Fruit fly (Drosophila melanogaster) whole organism, wandering third instar larva: ENCODE measurements around the gene Faa.

Source experiments
- Abd-B ChIP-seq: fragments of >200 bp; optimal IDR thresholded peaks from 2 replicates; lab custom pipeline; 2017; ENCODE audit warnings: missing biosample characterization, missing genetic modification characterization
- CG32264 ChIP-seq: fragments of 200-800 bp; sonication (Bioruptor generic); optimal IDR thresholded peaks from 2 replicates; lab custom pipeline; 2016; ENCODE audit warnings: missing biosample characterization, missing genetic modification characterization
- CG9705 ChIP-seq: fragments of 200-800 bp; sonication (Bioruptor generic); optimal IDR thresholded peaks from 2 replicates; lab custom pipeline; 2018; ENCODE audit warnings: missing biosample characterization, mild to moderate bottlenecking, missing genetic modification characterization
- CrebA ChIP-seq: fragments of 200-800 bp; sonication (Bioruptor generic); optimal IDR thresholded peaks from 2 replicates; lab custom pipeline; 2016; ENCODE audit warnings: missing biosample characterization, mild to moderate bottlenecking, missing genetic modification characterization, borderline replicate concordance
- Dfd ChIP-seq: fragments of >200 bp; optimal IDR thresholded peaks from 2 replicates; lab custom pipeline; 2017; ENCODE audit warnings: missing biosample characterization, missing genetic modification characterization
- Dif ChIP-seq: fragments of 200-275, 200-300 bp; sonication (Bioruptor generic); optimal IDR thresholded peaks from 2 replicates; lab custom pipeline; 2018; ENCODE audit warnings: missing biosample characterization, missing genetic modification characterization; ENCODE audit not compliant: partially characterized antibody
- GATAd ChIP-seq: sonication (Bioruptor generic); optimal IDR thresholded peaks from 2 replicates; lab custom pipeline; 2016; ENCODE audit warnings: missing biosample characterization, missing genetic modification characterization
- HLH106 ChIP-seq: fragments of 200-800 bp; optimal IDR thresholded peaks from 3 replicates; lab custom pipeline; 2019; ENCODE audit warnings: missing biosample characterization, mild to moderate bottlenecking, missing genetic modification characterization, moderate library complexity
- Hnf4 ChIP-seq: fragments of 200-800 bp; sonication (Bioruptor generic); optimal IDR thresholded peaks from 2 replicates; lab custom pipeline; 2016; ENCODE audit warnings: missing biosample characterization, mild to moderate bottlenecking, missing genetic modification characterization
- Hr83 ChIP-seq: fragments of 200-300 bp; sonication (Bioruptor generic); optimal IDR thresholded peaks from 2 replicates; lab custom pipeline; 2016; ENCODE audit warnings: missing biosample characterization, mild to moderate bottlenecking, missing genetic modification characterization, moderate library complexity; ENCODE audit not compliant: poor library complexity, severe bottlenecking
- Jra ChIP-seq: sonication (Bioruptor generic); optimal IDR thresholded peaks from 2 replicates; lab custom pipeline; 2016; ENCODE audit warnings: missing biosample characterization, missing genetic modification characterization
- Mio ChIP-seq: sonication (Bioruptor generic); optimal IDR thresholded peaks from 2 replicates; lab custom pipeline; 2016; ENCODE audit warnings: missing biosample characterization, missing genetic modification characterization
- Myc ChIP-seq: fragments of >200 bp; optimal IDR thresholded peaks from 2 replicates; lab custom pipeline; 2017
- N ChIP-seq: fragments of >200 bp; optimal IDR thresholded peaks from 2 replicates; lab custom pipeline; 2018; ENCODE audit warnings: missing biosample characterization, missing external identifiers, missing genetic modification characterization
- OdsH ChIP-seq: fragments of 200-800 bp; sonication (Bioruptor generic); optimal IDR thresholded peaks from 2 replicates; lab custom pipeline; 2016; ENCODE audit warnings: missing biosample characterization, mild to moderate bottlenecking, missing genetic modification characterization
- Rel ChIP-seq, 2 experiments: fragments of 200-800 bp; sonication (Bioruptor generic) in 1 of 2; optimal IDR thresholded peaks; 2 replicates in 1 of 2; 3 replicates in 1 of 2; lab custom pipeline; 2016 to 2019; ENCODE audit warnings: mild to moderate bottlenecking in 2 of 2, missing biosample characterization in 2 of 2, missing genetic modification characterization in 2 of 2, moderate library complexity in 1 of 2
- Sp1 ChIP-seq: fragments of 200-800 bp; sonication (Bioruptor generic); optimal IDR thresholded peaks from 3 replicates; lab custom pipeline; 2019; ENCODE audit warnings: missing biosample characterization, mild to moderate bottlenecking, missing genetic modification characterization, moderate library complexity
- Vsx2 ChIP-seq: fragments of 200-300, 225-300 bp; sonication (Bioruptor generic); optimal IDR thresholded peaks from 2 replicates; lab custom pipeline; 2018; ENCODE audit warnings: missing biosample characterization, missing genetic modification characterization; ENCODE audit not compliant: partially characterized antibody
- br ChIP-seq: fragments of 200-800 bp; sonication (Bioruptor generic); optimal IDR thresholded peaks from 2 replicates; lab custom pipeline; 2016; ENCODE audit warnings: missing biosample characterization, missing genetic modification characterization
- brk ChIP-seq: fragments of 200-800 bp; sonication (Bioruptor generic); optimal IDR thresholded peaks from 2 replicates; lab custom pipeline; 2016; ENCODE audit warnings: missing biosample characterization, mild to moderate bottlenecking, missing genetic modification characterization
- dl ChIP-seq, 2 experiments: fragments of 175-275, 200-275 bp in 1 of 2; fragments of 200-275 bp in 1 of 2; sonication (Bioruptor generic); optimal IDR thresholded peaks; lab custom pipeline; 2018; ENCODE audit warnings: mild to moderate bottlenecking in 2 of 2, missing biosample characterization in 2 of 2, missing genetic modification characterization in 2 of 2, moderate library complexity in 2 of 2; ENCODE audit not compliant: partially characterized antibody in 2 of 2, insufficient read depth in 1 of 2
- dmrt93B ChIP-seq: fragments of 200-800 bp; sonication (Bioruptor generic); optimal IDR thresholded peaks from 2 replicates; lab custom pipeline; 2018; ENCODE audit warnings: missing biosample characterization, mild to moderate bottlenecking, missing genetic modification characterization
- dsf ChIP-seq: sonication (Bioruptor generic); optimal IDR thresholded peaks from 2 replicates; lab custom pipeline; 2016; ENCODE audit warnings: missing biosample characterization, missing genetic modification characterization, borderline replicate concordance
- ey ChIP-seq: fragments of 200-800 bp; sonication (Bioruptor generic); optimal IDR thresholded peaks from 2 replicates; lab custom pipeline; 2016; ENCODE audit warnings: missing biosample characterization, missing genetic modification characterization
- foxo ChIP-seq, 2 experiments: fragments of 200-800 bp; sonication (Bioruptor generic); optimal IDR thresholded peaks; 2 replicates in 1 of 2; 3 replicates in 1 of 2; lab custom pipeline; 2016 to 2017; ENCODE audit warnings: missing biosample characterization in 2 of 2, missing genetic modification characterization in 2 of 2
- fru ChIP-seq: fragments of 200-800 bp; sonication (Bioruptor generic); optimal IDR thresholded peaks from 3 replicates; lab custom pipeline; 2016; ENCODE audit warnings: missing biosample characterization, mild to moderate bottlenecking, missing genetic modification characterization
- h ChIP-seq: fragments of 200-800 bp; sonication (Bioruptor generic); optimal IDR thresholded peaks from 3 replicates; lab custom pipeline; 2016; ENCODE audit warnings: missing biosample characterization, mild to moderate bottlenecking, missing genetic modification characterization
- jim ChIP-seq: fragments of 175-275, 200-325 bp; sonication (Bioruptor generic); optimal IDR thresholded peaks from 2 replicates; lab custom pipeline; 2016; ENCODE audit warnings: missing biosample characterization, mild to moderate bottlenecking, missing genetic modification characterization
- lola ChIP-seq: fragments of >200 bp; optimal IDR thresholded peaks from 2 replicates; lab custom pipeline; 2017; ENCODE audit warnings: missing biosample characterization, missing genetic modification characterization
- pan ChIP-seq: fragments of >200 bp; optimal IDR thresholded peaks from 2 replicates; lab custom pipeline; 2017
- psq ChIP-seq: fragments of 200-800 bp; sonication (Bioruptor generic); optimal IDR thresholded peaks from 3 replicates; lab custom pipeline; 2017; ENCODE audit warnings: missing biosample characterization, mild to moderate bottlenecking, missing genetic modification characterization, moderate library complexity
- rgr ChIP-seq: fragments of 200-800 bp; sonication (Bioruptor generic); optimal IDR thresholded peaks from 3 replicates; lab custom pipeline; 2016; ENCODE audit warnings: missing biosample characterization, mild to moderate bottlenecking, missing genetic modification characterization
- sage ChIP-seq: fragments of 200-800 bp; sonication (Bioruptor generic); optimal IDR thresholded peaks from 2 replicates; lab custom pipeline; 2016; ENCODE audit warnings: missing biosample characterization, mild to moderate bottlenecking, missing genetic modification characterization
- sv ChIP-seq: fragments of 200-800 bp; sonication (Bioruptor generic); optimal IDR thresholded peaks from 3 replicates; lab custom pipeline; 2016; ENCODE audit warnings: missing biosample characterization, missing genetic modification characterization
- tai ChIP-seq: sonication (Bioruptor generic); optimal IDR thresholded peaks from 2 replicates; lab custom pipeline; 2016; ENCODE audit warnings: missing biosample characterization, missing genetic modification characterization
- usp ChIP-seq: fragments of >200 bp; optimal IDR thresholded peaks from 2 replicates; lab custom pipeline; 2017; ENCODE audit warnings: missing biosample characterization, missing genetic modification characterization

Gene Faa

dm6 chr3L:4119636-4120357 lies 46.0 kb upstream of the Faa start:
- TF ChIP-seq N = no peak
- TF ChIP-seq h (GFP tag; lab: Kevin White, UChicago) = peak; percentile 32
- no peak for TF ChIP-seq CG9705

dm6 chr3L:4118339-4118738 lies 44.6 kb upstream of the Faa start:
- TF ChIP-seq sage (GFP tag; lab: Kevin White, UChicago) (no peak), usp (GFP tag; lab: Kevin White, UChicago) (no peak), tai (GFP tag; lab: Kevin White, UChicago) (no peak), GATAd (GFP tag; lab: Kevin White, UChicago) (no peak), CG9705 (no peak), sv (GFP tag; lab: Kevin White, UChicago) (no peak), Abd-B (GFP tag; lab: Kevin White, UChicago) (no peak), Hr83 (GFP tag; lab: Kevin White, UChicago) (no peak), Myc (lab: Kevin White, UChicago) (no peak), Dif (no peak), foxo (GFP tag; optimal IDR thresholded peaks at IDR 0.05; lab: Kevin White, UChicago) (no peak), dl (GFP tag; optimal IDR thresholded peaks at IDR 0.05; lab: Kevin White, UChicago; ENCODE audit: insufficient read depth in 1 of 2, partially characterized antibody in 2 of 2) (no peak), Jra (GFP tag; lab: Kevin White, UChicago) (no peak), lola (no peak), Vsx2 (GFP tag; lab: Kevin White, UChicago) (no peak)

- TF ChIP-seq Mio (GFP tag; lab: Kevin White, UChicago) (no peak), jim (GFP tag; lab: Kevin White, UChicago) (no peak), pan (no peak), Dfd (no peak), Jra (GFP tag; lab: Kevin White, UChicago) (no peak), dl (GFP tag; optimal IDR thresholded peaks at IDR 0.05; lab: Kevin White, UChicago; ENCODE audit: insufficient read depth in 1 of 2, partially characterized antibody in 2 of 2) (no peak), Sp1 (GFP tag; lab: Kevin White, UChicago) (no peak), fru (GFP tag; lab: Kevin White, UChicago) (no peak)
Measured at dm6 chr3L:4117493-4117892, 43.7 kb upstream of the Faa start.

- TF ChIP-seq usp (GFP tag; lab: Kevin White, UChicago) = no peak
- TF ChIP-seq CrebA (GFP tag; lab: Kevin White, UChicago) = no peak
- no peak for TF ChIP-seq Vsx2 (GFP tag; lab: Kevin White, UChicago)
- TF ChIP-seq HLH106 = no peak
- TF ChIP-seq Hnf4 (GFP tag; lab: Kevin White, UChicago) = no peak
- TF ChIP-seq brk (GFP tag; lab: Kevin White, UChicago) = peak; percentile 13
- no peak for TF ChIP-seq dmrt93B (GFP tag; lab: Kevin White, UChicago)
- TF ChIP-seq Dfd = no peak
- TF ChIP-seq h (GFP tag; lab: Kevin White, UChicago) = no peak
- peak; percentile 14 for TF ChIP-seq rgr
- no peak for TF ChIP-seq Dif
- no peak for TF ChIP-seq fru (GFP tag; lab: Kevin White, UChicago)
- peak; percentile 51 for TF ChIP-seq OdsH (GFP tag; lab: Kevin White, UChicago)
- TF ChIP-seq pan = no peak
- TF ChIP-seq Sp1 (GFP tag; lab: Kevin White, UChicago) = no peak
- TF ChIP-seq foxo (GFP tag; optimal IDR thresholded peaks at IDR 0.05; lab: Kevin White, UChicago) = peak in 1 of 2 experiments; percentile 14
- no peak for TF ChIP-seq N
- TF ChIP-seq jim (GFP tag; lab: Kevin White, UChicago) = no peak
- TF ChIP-seq lola = no peak
- no peak for TF ChIP-seq CG32264 (GFP tag; lab: Kevin White, UChicago)
- TF ChIP-seq dsf (GFP tag; lab: Kevin White, UChicago) = no peak
- TF ChIP-seq CG9705 = no peak
- no peak for TF ChIP-seq tai (GFP tag; lab: Kevin White, UChicago)
- peak; percentile 12 for TF ChIP-seq ey (GFP tag; lab: Kevin White, UChicago)
- TF ChIP-seq sage (GFP tag; lab: Kevin White, UChicago) = no peak
- no peak for TF ChIP-seq Jra (GFP tag; lab: Kevin White, UChicago)
- TF ChIP-seq Myc (lab: Kevin White, UChicago) = no peak
- no peak for TF ChIP-seq dl (GFP tag; optimal IDR thresholded peaks at IDR 0.05; lab: Kevin White, UChicago; ENCODE audit: insufficient read depth in 1 of 2, partially characterized antibody in 2 of 2)
- no peak for TF ChIP-seq psq (GFP tag; lab: Kevin White, UChicago)
- TF ChIP-seq Mio (GFP tag; lab: Kevin White, UChicago) = no peak
- no peak for TF ChIP-seq Rel (GFP tag; optimal IDR thresholded peaks at IDR 0.05; lab: Kevin White, UChicago)
- TF ChIP-seq Rel (tag; optimal IDR thresholded peaks at IDR 0.05; lab: Kevin White, UChicago) = peak; percentile 85
- no peak for TF ChIP-seq br (GFP tag; lab: Kevin White, UChicago)
- no peak for TF ChIP-seq GATAd (GFP tag; lab: Kevin White, UChicago)
- TF ChIP-seq Hr83 (GFP tag; lab: Kevin White, UChicago) = no peak
- no peak for TF ChIP-seq Abd-B (GFP tag; lab: Kevin White, UChicago)
- TF ChIP-seq sv (GFP tag; lab: Kevin White, UChicago) = no peak
Measured at dm6 chr3L:4116490-4117367, 43.0 kb upstream of the Faa start.
